Fruit fly (Drosophila melanogaster) Kc167 (cell line): Measurements from ENCODE around the gene CG6051.

Source experiments
- Myc ChIP-seq: fragments of >200 bp; optimal IDR thresholded peaks from 2 replicates; lab custom pipeline; 2017; ENCODE audit warnings: missing external identifiers
- Sin3A ChIP-seq: fragments of >200 bp; optimal IDR thresholded peaks from 2 replicates; lab custom pipeline; 2018; ENCODE audit warnings: missing external identifiers
- h ChIP-seq: fragments of >200 bp; optimal IDR thresholded peaks from 3 replicates; lab custom pipeline; 2018; ENCODE audit warnings: missing external identifiers
- insv ChIP-seq: fragments of >200 bp; optimal IDR thresholded peaks from 3 replicates; lab custom pipeline; 2018; ENCODE audit warnings: missing external identifiers
- psq ChIP-seq: fragments of >200 bp; optimal IDR thresholded peaks from 2 replicates; lab custom pipeline; 2017; ENCODE audit warnings: missing external identifiers
- ttk ChIP-seq: sonication (Bioruptor generic); optimal IDR thresholded peaks from 2 replicates; lab custom pipeline; 2017; ENCODE audit warnings: missing external identifiers

DNA sequence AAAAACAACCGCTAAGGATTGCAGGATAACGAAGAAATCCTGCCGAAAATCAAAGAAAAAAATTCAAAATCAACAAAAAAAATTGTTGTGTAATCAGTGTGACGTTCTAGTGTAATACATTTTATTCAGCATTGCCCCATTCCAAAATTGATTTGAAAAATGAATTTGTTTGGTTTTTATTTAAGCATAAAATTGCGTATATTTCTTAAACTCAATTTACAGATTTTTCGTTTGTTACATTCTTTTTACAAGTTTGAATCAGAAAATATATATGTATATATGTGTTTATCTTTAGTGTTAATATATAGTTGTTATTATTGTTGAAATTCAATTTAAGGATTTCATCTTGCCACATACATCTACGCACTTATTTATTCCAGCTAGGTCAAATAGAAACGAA lies 26.3 kb downstream of the CG6051 start, which contains the start of gene CG6059:
- no peak for TF ChIP-seq ttk (lab: Kevin White, UChicago)
- TF ChIP-seq psq, result no peak
- no peak for TF ChIP-seq Myc
- TF ChIP-seq h (lab: Kevin White, UChicago), result no peak
- no peak for TF ChIP-seq Sin3A (lab: Kevin White, UChicago)
- no peak for TF ChIP-seq insv
